Fruit fly (Drosophila melanogaster): Measurements from ENCODE around the gene Dph1.

The Dph1 gene

dm6 chr3L:11648410-11648809 lies 48.4 kb downstream of the Dph1 start, which contains the start of the genes RIOK1 and Polr3H (continued):
- TF ChIP-seq Trl (optimal IDR thresholded peaks at IDR 0.05) (no peak), Trl (GFP tag; optimal IDR thresholded peaks at IDR 0.05) (peak; percentile 59), slbo (GFP tag; IDR thresholded peaks at IDR 0.05) (peak; percentile 72), ci (GFP tag; IDR thresholded peaks at IDR 0.05) (peak; percentile 65; the same call in 2 of the 3 replicates), BEAF-32 (GFP tag; optimal IDR thresholded peaks at IDR 0.05) (peak; percentile 50), jigr1 (GFP tag; IDR thresholded peaks at IDR 0.05) (no peak), CG1529 (GFP tag; optimal IDR thresholded peaks at IDR 0.05) (no peak), CG15011 (GFP tag; optimal IDR thresholded peaks at IDR 0.05) (peak; percentile 37), CG3838 (GFP tag; optimal IDR thresholded peaks at IDR 0.05) (peak; percentile 34), CG8359 (GFP tag; optimal IDR thresholded peaks at IDR 0.05; ENCODE audit: borderline replicate concordance) (no peak), unc-4 (GFP tag; IDR thresholded peaks at IDR 0.05; ENCODE audit: partially characterized antibody) (no peak; the same call in 1 of the 2 replicates), Awh (GFP tag; IDR thresholded peaks at IDR 0.05) (no peak), Lim3 (GFP tag; IDR thresholded peaks at IDR 0.05) (no peak), her (GFP tag; optimal IDR thresholded peaks at IDR 0.05) (peak; percentile 63), NFAT (GFP tag; IDR thresholded peaks at IDR 0.05) (peak; percentile 40; the same call in 1 of the 2 replicates), bowl (GFP tag; IDR thresholded peaks at IDR 0.05) (no peak), Meics (GFP tag; optimal IDR thresholded peaks at IDR 0.05) (peak; percentile 64), dmrt11E (tag; optimal IDR thresholded peaks at IDR 0.05) (peak; percentile 46), Dbx (GFP tag; IDR thresholded peaks at IDR 0.05) (peak; percentile 51; the same call in 1 of the 3 replicates), vfl (GFP tag; optimal IDR thresholded peaks at IDR 0.05) (peak; percentile 59), CG1792 (GFP tag; optimal IDR thresholded peaks at IDR 0.05) (peak; percentile 34), zf30C (GFP tag; optimal IDR thresholded peaks at IDR 0.05) (no peak), CG10654 (GFP tag; optimal IDR thresholded peaks at IDR 0.05) (peak; percentile 65), CG17359 (tag; optimal IDR thresholded peaks at IDR 0.05) (no peak), aop (GFP tag; IDR thresholded peaks at IDR 0.05) (no peak), Dek (tag; optimal IDR thresholded peaks at IDR 0.05) (no peak), D (optimal IDR thresholded peaks at IDR 0.05) (no peak), D (GFP tag; optimal IDR thresholded peaks at IDR 0.05) (no peak), btn (GFP tag; optimal IDR thresholded peaks at IDR 0.05) (no peak), fd102C (GFP tag; optimal IDR thresholded peaks at IDR 0.05) (no peak), Ets65A (GFP tag) (peak; percentile 88), bcd (GFP tag; optimal IDR thresholded peaks at IDR 0.05) (peak; percentile 55), CG4424 (GFP tag; optimal IDR thresholded peaks at IDR 0.05) (peak; percentile 73), Hmx (GFP tag; optimal IDR thresholded peaks at IDR 0.05) (peak; percentile 66), Nf-YA (GFP tag; IDR thresholded peaks at IDR 0.05) (no peak), Atf6 (GFP tag; IDR thresholded peaks at IDR 0.05) (peak; percentile 54; the same call in 1 of the 2 replicates), E2f2 (GFP tag; IDR thresholded peaks at IDR 0.05) (peak; percentile 67), Fer2 (tag; optimal IDR thresholded peaks at IDR 0.05) (no peak), CG6654 (GFP tag; optimal IDR thresholded peaks at IDR 0.05) (no peak), sd (tag; optimal IDR thresholded peaks at IDR 0.05) (no peak), CG12744 (GFP tag; optimal IDR thresholded peaks at IDR 0.05) (no peak), usp (GFP tag; optimal IDR thresholded peaks at IDR 0.05) (no peak), CG8924 (tag; optimal IDR thresholded peaks at IDR 0.05) (no peak), exex (tag; optimal IDR thresholded peaks at IDR 0.05) (no peak), sc (optimal IDR thresholded peaks at IDR 0.05) (no peak), sc (GFP tag; optimal IDR thresholded peaks at IDR 0.05) (peak; percentile 21), CG9727 (GFP tag; optimal IDR thresholded peaks at IDR 0.05) (peak; percentile 33), CG31441 (GFP tag; IDR thresholded peaks at IDR 0.05) (no peak), CG6813 (GFP tag; optimal IDR thresholded peaks at IDR 0.05) (no peak), CG13775 (GFP tag; optimal IDR thresholded peaks at IDR 0.05) (peak; percentile 82), Neu2 (GFP tag; optimal IDR thresholded peaks at IDR 0.05; ENCODE audit: borderline replicate concordance) (peak; percentile 13), org-1 (GFP tag; optimal IDR thresholded peaks at IDR 0.05) (no peak), Doc2 (GFP tag; IDR thresholded peaks at IDR 0.05) (no peak)

All from whole organism, embryonic.